Worm (Caenorhabditis elegans) whole organism, mixed stage, embryonic: ENCODE results near the gene gtf-2F1.

Experiments
- blmp-1 ChIP-seq: fragments of 150-350 bp; optimal IDR thresholded peaks from 2 replicates; lab custom pipeline; 2014; ENCODE audit warnings: missing biosample characterization, missing genetic modification characterization
- ceh-43 ChIP-seq: fragments of 200-800 bp; sonication (Bioruptor generic); optimal IDR thresholded peaks from 2 replicates; lab custom pipeline; 2018; ENCODE audit warnings: mild to moderate bottlenecking, missing genetic modification characterization, moderate library complexity, missing compliant biosample characterization
- ces-1 ChIP-seq: fragments of 150-350 bp; optimal IDR thresholded peaks from 2 replicates; lab custom pipeline; 2014; ENCODE audit warnings: missing biosample characterization, missing genetic modification reagents, missing genetic modification characterization
- mep-1 ChIP-seq: fragments of 150-350 bp; optimal IDR thresholded peaks from 2 replicates; lab custom pipeline; 2017; ENCODE audit warnings: missing biosample characterization, missing genetic modification reagents, missing genetic modification characterization, inconsistent platforms
- nhr-12 ChIP-seq: fragments of 150-350 bp; optimal IDR thresholded peaks from 2 replicates; lab custom pipeline; 2014; ENCODE audit warnings: missing biosample characterization, missing genetic modification characterization
- nhr-2 ChIP-seq: fragments of 150-350 bp; optimal IDR thresholded peaks from 2 replicates; lab custom pipeline; 2014; ENCODE audit warnings: missing biosample characterization, missing genetic modification characterization
- nhr-237 ChIP-seq: fragments of 150-350 bp; optimal IDR thresholded peaks from 2 replicates; lab custom pipeline; 2014; ENCODE audit warnings: missing biosample characterization, missing genetic modification characterization
- pha-4 ChIP-seq: fragments of 150-350 bp; optimal IDR thresholded peaks from 2 replicates; lab custom pipeline; 2018; ENCODE audit warnings: missing biosample characterization, missing genetic modification reagents, missing genetic modification characterization
- snpc-4 ChIP-seq: fragments of 150-350 bp; optimal IDR thresholded peaks from 2 replicates; lab custom pipeline; 2014; ENCODE audit warnings: missing biosample characterization, missing genetic modification characterization
- sptf-1 ChIP-seq: sonication (generic microtip); optimal IDR thresholded peaks from 2 replicates; lab custom pipeline; 2017; ENCODE audit warnings: mild to moderate bottlenecking, missing genetic modification characterization, moderate library complexity, missing compliant biosample characterization
- unc-62 ChIP-seq: fragments of 150-350 bp; optimal IDR thresholded peaks from 2 replicates; lab custom pipeline; 2014; ENCODE audit warnings: missing biosample characterization, missing genetic modification reagents, missing genetic modification characterization
- ztf-11 ChIP-seq: fragments of 150-350 bp; optimal IDR thresholded peaks from 2 replicates; lab custom pipeline; 2014; ENCODE audit warnings: missing biosample characterization, missing genetic modification characterization

DNA sequence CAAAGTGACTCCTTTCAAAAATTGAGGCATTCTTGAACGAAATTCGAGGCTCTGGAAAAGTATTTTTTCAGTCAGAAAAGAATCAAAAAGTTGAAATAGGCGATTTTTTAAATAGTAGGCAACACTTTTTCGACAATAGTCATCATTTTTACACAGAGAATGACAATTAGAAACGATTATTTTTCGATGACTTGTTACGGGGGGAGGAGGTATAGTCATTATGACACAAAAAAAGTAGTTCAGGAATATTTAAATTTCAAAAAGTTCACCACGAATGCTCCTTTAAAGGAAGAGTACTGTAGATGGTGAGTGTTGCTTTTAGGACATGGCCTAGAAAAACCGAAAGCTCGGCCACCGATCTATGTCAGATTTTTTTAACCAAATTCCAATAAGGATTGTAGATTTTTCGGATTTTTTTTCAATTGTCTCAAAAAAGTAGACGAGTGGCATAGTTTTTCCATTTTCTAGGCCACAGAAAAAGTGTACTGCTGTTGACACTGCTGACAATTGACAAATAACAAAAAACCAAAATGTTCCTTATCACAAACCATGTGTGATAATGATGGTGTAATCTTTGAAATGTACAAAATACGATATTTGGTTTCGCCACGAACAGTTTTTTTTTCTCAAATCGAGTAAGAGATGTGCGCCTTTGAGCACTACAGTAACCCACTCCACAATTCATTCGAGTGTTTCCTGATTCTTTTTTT lies 5.7 kb downstream of the gtf-2F1 start, which contains the start of gene Y52E8A.3:
- TF ChIP-seq ztf-11 (tag; lab: Kevin White, UChicago) = no peak
- no peak for TF ChIP-seq unc-62 (GFP tag; lab: Kevin White, UChicago)
- no peak for TF ChIP-seq sptf-1 (tag; lab: Kevin White, UChicago)
- no peak for TF ChIP-seq blmp-1 (tag; lab: Kevin White, UChicago)
- TF ChIP-seq snpc-4 = no peak
- TF ChIP-seq nhr-12 (tag; lab: Kevin White, UChicago) = no peak
- no peak for TF ChIP-seq mep-1
- TF ChIP-seq nhr-237 = no peak
- TF ChIP-seq nhr-2 (tag; lab: Kevin White, UChicago) = no peak
- TF ChIP-seq pha-4 (tag; lab: Kevin White, UChicago) = no peak
- no peak for TF ChIP-seq ceh-43
- no peak for TF ChIP-seq ces-1 (GFP tag; lab: Kevin White, UChicago)
